Fruit fly (Drosophila melanogaster): Measurements from ENCODE around the gene sstn.

sstn gene

DNA sequence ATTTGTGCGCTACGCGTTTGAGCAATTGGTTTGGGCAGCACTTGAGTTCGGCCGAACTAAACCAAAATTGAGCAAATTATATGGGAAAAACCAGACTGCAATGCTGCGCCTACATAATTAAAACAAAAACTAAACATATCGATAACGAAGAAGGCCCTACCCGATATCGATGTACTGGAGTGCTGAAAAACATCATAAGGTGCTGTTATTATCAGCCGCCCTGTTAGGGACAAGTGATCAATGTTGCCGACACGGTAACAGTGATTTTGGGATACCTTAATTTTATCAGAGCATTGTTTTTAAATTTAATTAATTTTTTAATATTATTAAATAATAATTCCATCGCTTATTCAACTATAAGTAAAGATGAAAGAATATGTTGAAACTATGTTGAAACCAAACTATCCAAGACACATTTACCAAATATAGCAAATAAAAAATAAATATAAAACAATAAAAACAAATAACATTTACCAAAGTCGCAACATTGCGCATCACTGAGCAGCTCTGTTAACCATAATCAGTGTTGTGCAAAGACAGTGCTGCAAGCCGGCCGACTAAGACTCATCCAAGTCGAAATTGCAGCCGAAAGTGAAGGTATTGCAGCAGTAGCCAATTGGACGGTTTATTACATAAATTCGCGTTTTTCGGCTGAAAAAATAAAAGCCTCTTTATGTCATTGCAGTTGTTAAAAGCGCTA lies at the start of gene sstn, which contains the start of the genes Plp and GlyRS (continued):
- no peak for TF ChIP-seq CG4707 (GFP tag; optimal IDR thresholded peaks at IDR 0.05)
- TF ChIP-seq Lim3 (GFP tag; IDR thresholded peaks at IDR 0.05), result no peak
- TF ChIP-seq ato (GFP tag; IDR thresholded peaks at IDR 0.05; ENCODE audit: partially characterized antibody), result 0 out of 2 replicates have a peak, but pooled peaks have one; percentile 20
- TF ChIP-seq CG6254 (GFP tag; optimal IDR thresholded peaks at IDR 0.05), result no peak
- no peak for TF ChIP-seq CG10321 (GFP tag; IDR thresholded peaks at IDR 0.05)
- TF ChIP-seq CG10565 (GFP tag; optimal IDR thresholded peaks at IDR 0.05), result no peak
- TF ChIP-seq CG10431 (GFP tag; optimal IDR thresholded peaks at IDR 0.05), result peak; percentile 7
- TF ChIP-seq Pdp1 (GFP tag; optimal IDR thresholded peaks at IDR 0.05), result peak in 1 of 2 experiments; percentile 39
- no peak for TF ChIP-seq CG12299 (tag; optimal IDR thresholded peaks at IDR 0.05)
- no peak for TF ChIP-seq pho (GFP tag; optimal IDR thresholded peaks at IDR 0.05)
- no peak for TF ChIP-seq ATbp (GFP tag; optimal IDR thresholded peaks at IDR 0.05)
- TF ChIP-seq pb (GFP tag; optimal IDR thresholded peaks at IDR 0.05), result no peak
- TF ChIP-seq lilli (GFP tag; optimal IDR thresholded peaks at IDR 0.05), result peak; percentile 41
- no peak for TF ChIP-seq org-1 (GFP tag; optimal IDR thresholded peaks at IDR 0.05)
- TF ChIP-seq unpg (GFP tag; optimal IDR thresholded peaks at IDR 0.05), result peak; percentile 8
- TF ChIP-seq sens (GFP tag), result peak; percentile 60
- TF ChIP-seq CG15696 (tag; optimal IDR thresholded peaks at IDR 0.05), result peak; percentile 37
- peak; percentile 33 for TF ChIP-seq D19A (tag; optimal IDR thresholded peaks at IDR 0.05)
- no peak for TF ChIP-seq peb (GFP tag; IDR thresholded peaks at IDR 0.05)
- no peak for TF ChIP-seq Sin3A (optimal IDR thresholded peaks at IDR 0.05)
- peak; percentile 33 for TF ChIP-seq CG11723 (GFP tag; optimal IDR thresholded peaks at IDR 0.05)
- no peak for TF ChIP-seq Taf1 (GFP tag; IDR thresholded peaks at IDR 0.05)
- TF ChIP-seq btn (GFP tag; optimal IDR thresholded peaks at IDR 0.05), result no peak
- TF ChIP-seq CG10462 (GFP tag; optimal IDR thresholded peaks at IDR 0.05), result no peak
- TF ChIP-seq CG3163 (GFP tag; optimal IDR thresholded peaks at IDR 0.05), result no peak
- no peak for TF ChIP-seq sens-2 (GFP tag; IDR thresholded peaks at IDR 0.05)
- no peak for TF ChIP-seq repo (GFP tag; optimal IDR thresholded peaks at IDR 0.05)
- no peak for TF ChIP-seq CG15073 (GFP tag; optimal IDR thresholded peaks at IDR 0.05)
- no peak for TF ChIP-seq gcm2 (GFP tag; optimal IDR thresholded peaks at IDR 0.05)
- TF ChIP-seq CG17186 (GFP tag; optimal IDR thresholded peaks at IDR 0.05), result no peak
- TF ChIP-seq BEAF-32 (GFP tag; optimal IDR thresholded peaks at IDR 0.05), result peak; percentile 70
- TF ChIP-seq Six4 (GFP tag; optimal IDR thresholded peaks at IDR 0.05), result no peak
- TF ChIP-seq CG17802 (tag; optimal IDR thresholded peaks at IDR 0.05), result no peak
- no peak for TF ChIP-seq caup (GFP tag; optimal IDR thresholded peaks at IDR 0.05; ENCODE audit: severe bottlenecking)
- TF ChIP-seq CG9817 (tag; optimal IDR thresholded peaks at IDR 0.05), result peak; percentile 42
- no peak for TF ChIP-seq tx (GFP tag; optimal IDR thresholded peaks at IDR 0.05)
- no peak for TF ChIP-seq chm (GFP tag; IDR thresholded peaks at IDR 0.05)
- no peak for TF ChIP-seq Aef1 (GFP tag; IDR thresholded peaks at IDR 0.05)
- no peak for TF ChIP-seq croc (GFP tag; conservative IDR thresholded peaks at IDR 0.05)
- TF ChIP-seq ci (GFP tag; IDR thresholded peaks at IDR 0.05), result peak; percentile 55; the same call in 1 of the 3 replicates
- TF ChIP-seq CG8388 (GFP tag; optimal IDR thresholded peaks at IDR 0.05), result no peak
- peak; percentile 5 for TF ChIP-seq zen (tag; optimal IDR thresholded peaks at IDR 0.05)
- no peak for TF ChIP-seq CG31365 (tag; optimal IDR thresholded peaks at IDR 0.05)
- peak; percentile 1 for TF ChIP-seq Lhr (GFP tag; optimal IDR thresholded peaks at IDR 0.05)
- no peak for TF ChIP-seq jumu (GFP tag; optimal IDR thresholded peaks at IDR 0.05)
- TF ChIP-seq row (GFP tag; IDR thresholded peaks at IDR 0.05), result peak; percentile 83
- TF ChIP-seq klu (GFP tag; IDR thresholded peaks at IDR 0.05), result no peak
- peak in 1 of 2 experiments; percentile 13 for TF ChIP-seq tll (GFP tag; optimal IDR thresholded peaks at IDR 0.05)
- TF ChIP-seq CG2116 (GFP tag; optimal IDR thresholded peaks at IDR 0.05), result peak; percentile 58
- TF ChIP-seq Dp (GFP tag; optimal IDR thresholded peaks at IDR 0.05), result peak; percentile 17
